Worm (Caenorhabditis elegans) whole organism, L4 larva: ENCODE results near the gene rod-1.

Experiments
- Y48G9A.11 ChIP-seq: fragments of 200-800 bp; sonication (Bioruptor generic); IDR thresholded peaks from 2 replicates; pipeline ENCODE4 v1.3.6; 2022; ENCODE audit warnings: missing genetic modification reagents, missing genetic modification characterization, missing compliant biosample characterization
- dve-1 ChIP-seq: sonication (generic microtip); optimal IDR thresholded peaks from 2 replicates; lab custom pipeline; 2017; ENCODE audit warnings: antibody characterized with exemption, mild to moderate bottlenecking, missing genetic modification characterization, missing compliant biosample characterization; ENCODE audit not compliant: insufficient read depth
- egl-27 ChIP-seq: sonication (generic microtip); optimal IDR thresholded peaks from 3 replicates; lab custom pipeline; 2017; ENCODE audit warnings: missing biosample characterization, missing genetic modification reagents, missing genetic modification characterization
- fos-1 ChIP-seq: fragments of 150-350 bp; optimal IDR thresholded peaks from 2 replicates; lab custom pipeline; 2014; ENCODE audit warnings: missing biosample characterization, missing genetic modification characterization
- lin-13 ChIP-seq: fragments of 150-350 bp; optimal IDR thresholded peaks from 2 replicates; lab custom pipeline; 2014; ENCODE audit warnings: missing biosample characterization, missing genetic modification reagents, missing genetic modification characterization
- madf-9 ChIP-seq: fragments of 200-800 bp; sonication (Bioruptor generic); conservative IDR thresholded peaks from 2 replicates; pipeline ENCODE4 v1.3.6; 2022; ENCODE audit warnings: missing genetic modification reagents, missing genetic modification characterization, missing compliant biosample characterization
- nhr-11 ChIP-seq: fragments of 150-350 bp; optimal IDR thresholded peaks from 2 replicates; lab custom pipeline; 2014; ENCODE audit warnings: missing biosample characterization, missing genetic modification characterization
- nhr-42 ChIP-seq: fragments of 200-800 bp; sonication (Bioruptor generic); IDR thresholded peaks from 2 replicates; pipeline ENCODE4 v1.3.6; 2022; ENCODE audit warnings: missing genetic modification characterization, missing compliant biosample characterization
- pha-4 ChIP-seq, 2 experiments: fragments of 150-350 bp in 1 of 2; fragments of 200-800 bp in 1 of 2; sonication (Bioruptor generic) in 1 of 2; IDR thresholded peaks in 1 of 2; optimal IDR thresholded peaks in 1 of 2; 2 replicates each; pipeline versions ENCODE4 v1.3.6 to Lab custom; 2014 to 2022; ENCODE audit warnings: missing genetic modification characterization in 2 of 2, missing genetic modification reagents in 2 of 2, missing biosample characterization in 1 of 2, missing compliant biosample characterization in 1 of 2

ce11 chrIV:7520841-7521240 lies 42.6 kb downstream of the rod-1 start:
- TF ChIP-seq pha-4 (GFP tag; IDR thresholded peaks at IDR 0.05; lab: Robert Waterston, UW) (no peak), pha-4 (tag; optimal IDR thresholded peaks at IDR 0.05; lab: Kevin White, UChicago) (no peak), dve-1 (tag; lab: Kevin White, UChicago) (peak; percentile 20), nhr-42 (GFP tag; lab: Robert Waterston, UW) (no peak), nhr-11 (tag; lab: Kevin White, UChicago) (no peak), fos-1 (tag; lab: Kevin White, UChicago) (no peak), lin-13 (no peak), egl-27 (tag; lab: Kevin White, UChicago) (no peak), madf-9 (GFP tag; lab: Robert Waterston, UW) (no peak), Y48G9A.11 (GFP tag; lab: Robert Waterston, UW) (no peak)
